Worm (Caenorhabditis elegans): ENCODE measurements around the gene B0001.7.

DNA sequence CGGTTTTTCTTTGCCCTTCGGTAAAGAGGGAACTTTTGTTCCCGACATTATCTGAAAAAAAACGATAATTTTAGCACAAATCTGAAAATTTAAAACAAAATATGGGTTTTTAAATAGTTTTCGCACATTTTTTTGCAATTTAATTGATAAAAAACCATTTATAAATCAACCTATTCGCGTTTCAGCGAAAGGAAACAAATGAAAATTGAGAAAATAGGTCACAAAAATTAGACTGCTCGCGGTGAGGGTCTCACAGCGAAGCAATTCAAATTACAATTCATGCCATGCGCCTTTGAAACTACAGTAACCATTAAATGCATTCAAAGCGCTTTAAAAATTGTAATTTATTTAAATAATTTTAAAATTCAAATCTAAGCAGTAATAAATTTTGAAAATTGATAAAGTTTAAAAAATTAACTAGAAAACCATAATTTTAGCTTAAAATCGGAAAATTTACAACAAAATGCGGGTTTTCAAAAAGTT is at the start of gene B0001.7:
- TF ChIP-seq lag-1 (GFP tag; IDR thresholded peaks at IDR 0.05), result no peak
- no peak for TF ChIP-seq unc-62 (GFP tag; optimal IDR thresholded peaks at IDR 0.05)
- no peak for TF ChIP-seq zfh-2 (GFP tag; conservative IDR thresholded peaks at IDR 0.05)
- TF ChIP-seq B0019.2 (GFP tag; conservative IDR thresholded peaks at IDR 0.05), result no peak
- TF ChIP-seq nfyb-1 (GFP tag; IDR thresholded peaks at IDR 0.05), result no peak
- TF ChIP-seq egrh-3 (GFP tag; IDR thresholded peaks at IDR 0.05), result no peak
- TF ChIP-seq aptf-3 (GFP tag; IDR thresholded peaks at IDR 0.05), result no peak
- no peak for TF ChIP-seq ztf-3 (GFP tag; optimal IDR thresholded peaks at IDR 0.05)
- no peak for TF ChIP-seq snpc-1.3 (tag; optimal IDR thresholded peaks at IDR 0.05; ENCODE audit: insufficient read depth)
- TF ChIP-seq F23B12.7 (tag; optimal IDR thresholded peaks at IDR 0.05; ENCODE audit: insufficient read depth), result no peak
- TF ChIP-seq ztf-26 (tag; optimal IDR thresholded peaks at IDR 0.05), result no peak
- TF ChIP-seq ama-1 (optimal IDR thresholded peaks at IDR 0.05), result no peak
- no peak for TF ChIP-seq ama-1 (GFP tag; optimal IDR thresholded peaks at IDR 0.05)
- no peak for TF ChIP-seq nfya-2 (GFP tag; IDR thresholded peaks at IDR 0.05)
- no peak for TF ChIP-seq dpl-1 (GFP tag; optimal IDR thresholded peaks at IDR 0.05)
